Worm (Caenorhabditis elegans) whole organism, L2 larva: ENCODE data around the gene ZC190.7.

ENCODE experiments used
- C34F6.9 ChIP-seq: fragments of 150-350 bp; optimal IDR thresholded peaks from 2 replicates; lab custom pipeline; 2014; ENCODE audit warnings: missing biosample characterization, missing genetic modification characterization
- F13H6.1 ChIP-seq: sonication (generic microtip); optimal IDR thresholded peaks from 2 replicates; lab custom pipeline; 2016; ENCODE audit warnings: missing genetic modification characterization, missing compliant biosample characterization
- R02D3.7 ChIP-seq: fragments of 150-350 bp; optimal IDR thresholded peaks from 2 replicates; lab custom pipeline; 2014; ENCODE audit warnings: missing biosample characterization, missing genetic modification characterization
- Y55F3AM.14 ChIP-seq: fragments of 200-800 bp; sonication (Bioruptor generic); optimal IDR thresholded peaks from 2 replicates; lab custom pipeline; 2018; ENCODE audit warnings: mild to moderate bottlenecking, missing genetic modification characterization, missing compliant biosample characterization
- ZK546.5 ChIP-seq: sonication (generic microtip); optimal IDR thresholded peaks from 2 replicates; lab custom pipeline; 2017; ENCODE audit warnings: missing biosample characterization, missing genetic modification characterization
- alr-1 ChIP-seq: fragments of 150-350 bp; optimal IDR thresholded peaks from 2 replicates; lab custom pipeline; 2014; ENCODE audit warnings: missing biosample characterization, missing genetic modification characterization
- blmp-1 ChIP-seq: sonication (generic microtip); optimal IDR thresholded peaks from 2 replicates; lab custom pipeline; 2017; ENCODE audit warnings: missing genetic modification characterization, mild to moderate bottlenecking, missing compliant biosample characterization, antibody characterized with exemption, moderate library complexity; ENCODE audit not compliant: insufficient read depth
- ceh-82 ChIP-seq: fragments of 150-350 bp; optimal IDR thresholded peaks from 2 replicates; lab custom pipeline; 2014; ENCODE audit warnings: missing biosample characterization, missing genetic modification characterization
- crh-2 ChIP-seq: sonication (generic microtip); optimal IDR thresholded peaks from 2 replicates; lab custom pipeline; 2017; ENCODE audit warnings: missing biosample characterization, missing genetic modification characterization
- egl-27 ChIP-seq: sonication (generic microtip); optimal IDR thresholded peaks from 3 replicates; lab custom pipeline; 2017; ENCODE audit warnings: missing biosample characterization, missing genetic modification reagents, missing genetic modification characterization
- elt-1 ChIP-seq: fragments of 150-350 bp; optimal IDR thresholded peaks from 2 replicates; lab custom pipeline; 2014; ENCODE audit warnings: missing biosample characterization, missing genetic modification characterization
- fos-1 ChIP-seq: fragments of 150-350 bp; optimal IDR thresholded peaks from 2 replicates; lab custom pipeline; 2014; ENCODE audit warnings: missing biosample characterization, missing genetic modification characterization
- gmeb-1 ChIP-seq: fragments of 150-350 bp; optimal IDR thresholded peaks from 2 replicates; lab custom pipeline; 2014; ENCODE audit warnings: missing biosample characterization, missing genetic modification characterization
- lin-13 ChIP-seq: fragments of 150-350 bp; optimal IDR thresholded peaks from 2 replicates; lab custom pipeline; 2014; ENCODE audit warnings: missing biosample characterization, missing genetic modification reagents, missing genetic modification characterization
- lin-39 ChIP-seq: fragments of 150-350 bp; optimal IDR thresholded peaks from 2 replicates; lab custom pipeline; 2014; ENCODE audit warnings: missing biosample characterization, missing genetic modification reagents, missing genetic modification characterization
- lsy-2 ChIP-seq, 2 experiments: fragments of 150-350 bp in 1 of 2; sonication (generic microtip) in 1 of 2; optimal IDR thresholded peaks; 2 replicates each; lab custom pipeline; 2014 to 2017; ENCODE audit warnings: missing biosample characterization in 2 of 2, missing genetic modification characterization in 2 of 2
- mab-5 ChIP-seq: fragments of 150-350 bp; optimal IDR thresholded peaks from 2 replicates; lab custom pipeline; 2014; ENCODE audit warnings: missing biosample characterization, missing genetic modification characterization
- mdl-1 ChIP-seq, 2 experiments: fragments of 150-350 bp in 1 of 2; sonication (generic microtip) in 1 of 2; optimal IDR thresholded peaks; 2 replicates each; lab custom pipeline; 2017; ENCODE audit warnings: missing biosample characterization in 2 of 2, missing genetic modification characterization in 2 of 2
- nhr-11 ChIP-seq: fragments of 150-350 bp; optimal IDR thresholded peaks from 2 replicates; lab custom pipeline; 2014; ENCODE audit warnings: missing biosample characterization, missing genetic modification characterization
- nhr-12 ChIP-seq: fragments of 150-350 bp; optimal IDR thresholded peaks from 2 replicates; lab custom pipeline; 2014; ENCODE audit warnings: missing biosample characterization, missing genetic modification characterization
- nhr-237 ChIP-seq: fragments of 150-350 bp; optimal IDR thresholded peaks from 2 replicates; lab custom pipeline; 2014; ENCODE audit warnings: missing biosample characterization, missing genetic modification characterization
- nhr-25 ChIP-seq: fragments of 150-350 bp; sonication (generic microtip); optimal IDR thresholded peaks from 3 replicates; lab custom pipeline; 2014; ENCODE audit warnings: missing biosample characterization, missing genetic modification characterization
- nhr-77 ChIP-seq: fragments of 150-350 bp; optimal IDR thresholded peaks from 2 replicates; lab custom pipeline; 2014; ENCODE audit warnings: missing biosample characterization, missing genetic modification characterization
- peb-1 ChIP-seq: fragments of 150-350 bp; optimal IDR thresholded peaks from 2 replicates; lab custom pipeline; 2014; ENCODE audit warnings: missing biosample characterization, missing genetic modification characterization
- skn-1 ChIP-seq: sonication (generic microtip); optimal IDR thresholded peaks from 2 replicates; lab custom pipeline; 2017; ENCODE audit warnings: missing biosample characterization, missing genetic modification characterization
- sma-3 ChIP-seq: sonication (generic microtip); optimal IDR thresholded peaks from 2 replicates; lab custom pipeline; 2016; ENCODE audit warnings: missing genetic modification reagents, missing genetic modification characterization, missing compliant biosample characterization
- sma-9 ChIP-seq, 2 experiments: fragments of 150-350 bp in 1 of 2; sonication (generic microtip) in 1 of 2; optimal IDR thresholded peaks; 2 replicates each; lab custom pipeline; 2014 to 2016; ENCODE audit warnings: missing genetic modification characterization in 2 of 2, mild to moderate bottlenecking in 1 of 2, missing biosample characterization in 1 of 2, missing compliant biosample characterization in 1 of 2, missing genetic modification reagents in 1 of 2, moderate library complexity in 1 of 2
- snpc-4 ChIP-seq: fragments of 150-350 bp; optimal IDR thresholded peaks from 2 replicates; lab custom pipeline; 2014; ENCODE audit warnings: missing biosample characterization, missing genetic modification characterization
- unc-39 ChIP-seq: fragments of 150-350 bp; optimal IDR thresholded peaks from 2 replicates; lab custom pipeline; 2014; ENCODE audit warnings: missing biosample characterization, missing genetic modification characterization
- unc-62 ChIP-seq: fragments of 150-350 bp; optimal IDR thresholded peaks from 2 replicates; lab custom pipeline; 2014; ENCODE audit warnings: missing biosample characterization, missing genetic modification reagents, missing genetic modification characterization
- zag-1 ChIP-seq: fragments of 150-350 bp; optimal IDR thresholded peaks from 2 replicates; lab custom pipeline; 2014; ENCODE audit warnings: missing biosample characterization, missing genetic modification characterization
- ztf-11 ChIP-seq: sonication (generic microtip); optimal IDR thresholded peaks from 2 replicates; lab custom pipeline; 2017; ENCODE audit warnings: missing biosample characterization, missing genetic modification characterization
- ztf-4 ChIP-seq: fragments of 150-350 bp; optimal IDR thresholded peaks from 2 replicates; lab custom pipeline; 2014; ENCODE audit warnings: missing biosample characterization, missing genetic modification characterization

Gene ZC190.7

DNA sequence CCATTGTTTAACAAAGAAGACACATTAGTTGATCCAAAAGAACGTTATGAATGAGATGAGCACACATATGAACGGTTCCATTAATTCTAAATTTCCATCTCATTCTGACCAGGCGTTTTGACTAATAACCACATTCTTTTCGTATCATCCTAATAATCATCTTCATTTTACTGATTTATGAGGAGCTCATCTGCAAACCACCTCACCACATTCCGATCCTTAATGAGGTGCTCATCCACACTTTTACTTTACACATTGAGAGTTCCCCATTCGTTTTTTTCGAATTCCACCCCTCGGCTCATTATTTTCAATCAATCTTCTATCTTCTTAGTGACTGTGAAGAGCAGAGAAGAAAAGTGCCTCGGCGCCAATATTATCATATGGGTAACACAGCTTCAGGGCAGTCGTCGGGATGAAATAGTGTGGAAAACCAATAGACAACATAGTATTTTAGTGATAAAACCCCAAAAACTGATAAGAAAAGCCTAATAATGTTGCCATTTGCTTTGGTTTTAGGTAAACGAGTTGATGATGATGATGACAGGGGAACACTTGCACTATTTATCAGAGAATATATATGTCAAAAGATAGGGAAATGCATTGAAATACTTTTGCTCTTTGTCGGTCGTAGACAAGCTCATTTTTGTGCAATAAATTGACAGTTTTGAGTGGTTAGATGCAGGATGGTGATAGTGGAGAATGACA lies 35.5 kb downstream of the ZC190.7 start:
- TF ChIP-seq sma-3 (peak; percentile 33), skn-1 (tag; lab: Kevin White, UChicago) (peak; percentile 93), crh-2 (peak; percentile 59), fos-1 (tag; lab: Kevin White, UChicago) (peak; percentile 98), sma-9 (GFP tag; optimal IDR thresholded peaks at IDR 0.05; lab: Kevin White, UChicago) (peak; percentile 87), sma-9 (tag; optimal IDR thresholded peaks at IDR 0.05; lab: Kevin White, UChicago) (no peak), lsy-2 (tag; optimal IDR thresholded peaks at IDR 0.05; lab: Kevin White, UChicago) (peak in 1 of 2 experiments; percentile 1), F13H6.1 (peak; percentile 70), alr-1 (tag; lab: Kevin White, UChicago) (no peak), gmeb-1 (tag; lab: Kevin White, UChicago) (peak; percentile 12), zag-1 (tag; lab: Kevin White, UChicago) (no peak)
- TF ChIP-seq, all 48 proteins: peak for 8

DNA sequence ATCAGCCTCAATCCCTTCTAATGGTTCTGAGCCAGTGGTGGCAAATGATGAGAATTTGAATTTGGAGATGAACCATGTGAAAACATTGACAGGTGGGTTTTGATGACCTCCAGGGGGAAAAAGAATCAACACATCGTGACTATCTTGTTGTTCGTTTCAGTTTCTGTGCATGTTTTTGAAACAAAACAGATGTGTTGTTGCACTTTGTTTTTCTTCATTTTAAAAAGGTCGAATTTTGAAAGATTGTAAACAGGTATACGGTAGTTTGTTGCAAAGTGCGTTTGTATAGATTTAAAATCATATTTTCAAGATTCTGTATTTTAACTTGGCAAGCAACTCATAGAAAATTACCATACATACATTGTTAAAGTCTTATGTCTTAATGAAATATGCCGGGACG lies 36.3 kb downstream of the ZC190.7 start:
- TF ChIP-seq unc-39, result no peak
- peak; percentile 36 for TF ChIP-seq nhr-25 (tag; lab: Kevin White, UChicago)

DNA sequence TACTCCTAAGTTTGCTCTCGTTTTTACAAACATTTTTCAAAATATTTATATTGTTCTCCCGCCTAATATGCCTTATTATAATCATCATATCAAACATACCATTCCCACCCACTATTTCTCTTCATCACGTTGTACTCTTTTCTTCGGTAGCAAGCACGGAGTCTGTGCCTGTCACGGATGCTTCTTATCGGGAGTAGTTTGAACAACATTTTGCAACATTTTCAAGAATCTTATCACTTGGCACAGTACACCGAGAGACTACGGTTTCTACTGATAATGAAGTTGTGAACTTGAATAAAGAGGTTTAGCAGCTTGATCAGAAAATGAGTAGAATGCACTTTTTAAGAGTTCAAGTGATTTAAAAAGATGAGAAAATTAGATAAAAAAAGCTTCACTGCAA lies 38.4 kb downstream of the ZC190.7 start:
- TF ChIP-seq sma-9 (GFP tag; optimal IDR thresholded peaks at IDR 0.05; lab: Kevin White, UChicago) (peak; percentile 70), sma-9 (tag; optimal IDR thresholded peaks at IDR 0.05; lab: Kevin White, UChicago) (no peak), nhr-77 (tag; lab: Kevin White, UChicago) (no peak), fos-1 (tag; lab: Kevin White, UChicago) (peak; percentile 98), R02D3.7 (tag; lab: Kevin White, UChicago) (no peak), snpc-4 (tag; lab: Kevin White, UChicago) (no peak), mab-5 (tag; lab: Kevin White, UChicago) (no peak), unc-39 (no peak), blmp-1 (tag; lab: Kevin White, UChicago) (no peak), sma-3 (peak; percentile 19), peb-1 (tag; lab: Kevin White, UChicago) (no peak), crh-2 (peak; percentile 61), lin-13 (no peak), nhr-237 (tag; lab: Kevin White, UChicago) (no peak), F13H6.1 (peak; percentile 61)

DNA sequence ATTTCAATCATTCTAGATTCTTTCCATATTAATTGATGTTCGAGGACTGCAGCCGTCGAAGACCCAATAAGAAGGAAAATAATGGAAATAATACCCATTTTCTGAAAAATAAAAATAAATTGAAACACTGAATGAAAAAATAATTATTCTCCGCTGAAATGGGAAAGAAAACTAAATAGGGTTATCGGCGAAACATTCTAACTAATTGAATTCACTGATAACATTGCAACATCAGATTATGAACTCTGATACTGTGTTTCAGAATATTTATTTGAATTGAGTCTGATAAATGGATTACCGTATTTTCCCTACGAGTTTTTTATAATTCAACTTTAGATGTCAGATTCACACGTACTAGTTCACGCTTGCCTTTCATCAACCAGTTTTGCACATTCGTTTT lies 43.6 kb downstream of the ZC190.7 start, which contains the start of gene asp-13:
asp-13 (minus strand) TSS at position 101 of the 400 bp plus-strand sequence.
- TF ChIP-seq fos-1 (tag; lab: Kevin White, UChicago), result peak; percentile 38
- no peak for TF ChIP-seq blmp-1 (tag; lab: Kevin White, UChicago)
- TF ChIP-seq nhr-11, result no peak

- TF ChIP-seq ceh-82 (tag; lab: Kevin White, UChicago), result no peak
- TF ChIP-seq alr-1 (tag; lab: Kevin White, UChicago), result no peak
- no peak for TF ChIP-seq C34F6.9 (tag; lab: Kevin White, UChicago)
- TF ChIP-seq peb-1 (tag; lab: Kevin White, UChicago), result no peak
- no peak for TF ChIP-seq crh-2
- no peak for TF ChIP-seq zag-1 (tag; lab: Kevin White, UChicago)
- TF ChIP-seq ZK546.5, result no peak
- TF ChIP-seq nhr-25 (tag; lab: Kevin White, UChicago), result no peak
- no peak for TF ChIP-seq nhr-77 (tag; lab: Kevin White, UChicago)
- no peak for TF ChIP-seq lin-13
- no peak for TF ChIP-seq sma-9 (GFP tag; optimal IDR thresholded peaks at IDR 0.05; lab: Kevin White, UChicago)
- no peak for TF ChIP-seq sma-9 (tag; optimal IDR thresholded peaks at IDR 0.05; lab: Kevin White, UChicago)
- TF ChIP-seq Y55F3AM.14, result no peak
- no peak for TF ChIP-seq skn-1 (tag; lab: Kevin White, UChicago)
- TF ChIP-seq mab-5 (tag; lab: Kevin White, UChicago), result no peak
- no peak for TF ChIP-seq snpc-4 (tag; lab: Kevin White, UChicago)
- TF ChIP-seq, all 48 proteins: peak for 0
Observed at ce11 chrV:8641266-8641665, 45.4 kb downstream of the ZC190.7 start, which contains the start of gene F28A12.3. F28A12.3 (minus strand) TSS chrV:8641366.

DNA sequence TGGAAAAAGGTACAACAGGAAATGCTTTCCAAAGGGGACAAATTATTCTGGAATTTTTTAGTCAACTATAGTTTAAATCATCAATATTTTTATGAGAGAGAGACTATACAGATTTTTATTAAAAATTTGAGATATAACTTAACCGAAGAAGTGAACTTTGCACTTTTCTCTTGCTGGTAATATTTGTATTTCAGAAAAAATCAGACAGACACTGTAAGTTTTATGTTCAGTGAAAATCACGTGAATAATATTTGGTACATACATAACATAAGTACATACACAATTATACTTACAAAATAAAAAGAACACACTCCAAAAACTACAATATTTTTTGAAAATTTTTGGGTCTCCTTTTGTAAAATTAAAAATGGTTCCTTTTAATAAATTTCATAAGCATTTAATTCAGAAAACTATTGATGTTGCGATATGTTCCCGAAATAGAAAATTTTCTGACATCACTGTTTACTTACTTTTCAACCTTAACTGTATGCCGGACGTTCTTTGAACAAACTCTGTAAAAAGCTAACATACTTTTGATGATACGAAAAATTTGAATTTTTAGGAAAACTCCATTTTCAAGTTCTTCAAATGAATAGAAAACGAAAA lies 48.9 kb downstream of the ZC190.7 start, which contains the start of the genes F28A12.10 and acd-4:
F28A12.10 (minus strand) TSS at position 101 of the 606 bp plus-strand sequence.
acd-4 (plus strand) TSS at position 556 of the 606 bp plus-strand sequence.
- TF ChIP-seq mab-5 (tag; lab: Kevin White, UChicago), result no peak
- no peak for TF ChIP-seq ztf-4
- no peak for TF ChIP-seq egl-27 (tag; lab: Kevin White, UChicago)
- no peak for TF ChIP-seq nhr-12 (tag; lab: Kevin White, UChicago)
- TF ChIP-seq nhr-237 (tag; lab: Kevin White, UChicago), result no peak
- no peak for TF ChIP-seq snpc-4 (tag; lab: Kevin White, UChicago)
- no peak for TF ChIP-seq skn-1 (tag; lab: Kevin White, UChicago)
- no peak for TF ChIP-seq alr-1 (tag; lab: Kevin White, UChicago)
- TF ChIP-seq lin-39, result no peak
- TF ChIP-seq nhr-11, result no peak
- TF ChIP-seq fos-1 (tag; lab: Kevin White, UChicago), result no peak
- TF ChIP-seq unc-62 (GFP tag; lab: Kevin White, UChicago), result no peak
- TF ChIP-seq peb-1 (tag; lab: Kevin White, UChicago), result no peak
- no peak for TF ChIP-seq mdl-1 (tag; optimal IDR thresholded peaks at IDR 0.05; lab: Kevin White, UChicago)
- TF ChIP-seq elt-1 (tag; lab: Kevin White, UChicago), result no peak
- TF ChIP-seq F13H6.1, result no peak
- TF ChIP-seq Y55F3AM.14, result no peak
- no peak for TF ChIP-seq ztf-11
